Worm (Caenorhabditis elegans) whole organism, early embryonic: ENCODE data around the gene mksr-2.

Source experiments
- F13C5.2 ChIP-seq: sonication (generic microtip); optimal IDR thresholded peaks from 2 replicates; lab custom pipeline; 2017; ENCODE audit warnings: mild to moderate bottlenecking, missing genetic modification characterization, inconsistent platforms, missing compliant biosample characterization
- aly-1 ChIP-seq: sonication (generic microtip); optimal IDR thresholded peaks from 2 replicates; lab custom pipeline; 2016; ENCODE audit warnings: missing genetic modification characterization, missing compliant biosample characterization
- ama-1 ChIP-seq: fragments of 150-350 bp; optimal IDR thresholded peaks from 2 replicates; lab custom pipeline; 2014
- ceh-36 ChIP-seq: sonication (generic microtip); optimal IDR thresholded peaks from 2 replicates; lab custom pipeline; 2016; ENCODE audit warnings: missing genetic modification characterization, inconsistent platforms, missing compliant biosample characterization
- ets-7 ChIP-seq: sonication (generic microtip); optimal IDR thresholded peaks from 2 replicates; lab custom pipeline; 2016; ENCODE audit warnings: missing genotype, missing genetic modification characterization, missing compliant biosample characterization
- flt-1 ChIP-seq: fragments of 200-800 bp; sonication (Bioruptor generic); IDR thresholded peaks from 2 replicates; pipeline ENCODE4 v1.3.6; 2022; ENCODE audit warnings: missing genetic modification characterization, missing compliant biosample characterization
- hmbx-1 ChIP-seq: sonication (generic microtip); optimal IDR thresholded peaks from 2 replicates; lab custom pipeline; 2016; ENCODE audit warnings: mild to moderate bottlenecking, missing genetic modification characterization, missing compliant biosample characterization
- hmg-4 ChIP-seq: fragments of 200-800 bp; sonication (Bioruptor generic); optimal IDR thresholded peaks from 2 replicates; lab custom pipeline; 2018; ENCODE audit warnings: mild to moderate bottlenecking, missing genetic modification characterization, missing compliant biosample characterization
- hnd-1 ChIP-seq: sonication (generic microtip); optimal IDR thresholded peaks from 2 replicates; lab custom pipeline; 2016; ENCODE audit warnings: missing genetic modification characterization, missing compliant biosample characterization
- pes-1 ChIP-seq: fragments of 200-800 bp; sonication (Bioruptor generic); IDR thresholded peaks from 2 replicates; pipeline ENCODE4 v1.3.6; 2022; ENCODE audit warnings: missing genetic modification reagents, missing genetic modification characterization, missing compliant biosample characterization
- scrt-1 ChIP-seq: fragments of 200-800 bp; sonication (Bioruptor generic); IDR thresholded peaks from 2 replicates; pipeline ENCODE4 v1.3.6; 2022; ENCODE audit warnings: missing genetic modification characterization, missing compliant biosample characterization
- sea-1 ChIP-seq: fragments of 200-800 bp; sonication (Bioruptor generic); conservative IDR thresholded peaks from 2 replicates; pipeline ENCODE4 v1.3.6; 2022; ENCODE audit warnings: missing genetic modification characterization, missing compliant biosample characterization
- tbx-37 ChIP-seq: fragments of 200-800 bp; sonication (Bioruptor generic); conservative IDR thresholded peaks from 2 replicates; pipeline ENCODE4 v1.3.6; 2022; ENCODE audit warnings: missing genetic modification reagents, missing genetic modification characterization, missing compliant biosample characterization

- no peak for TF ChIP-seq ama-1
- TF ChIP-seq ets-7, result no peak
- TF ChIP-seq scrt-1 (GFP tag; lab: Robert Waterston, UW), result no peak
- TF ChIP-seq F13C5.2 (tag; lab: Kevin White, UChicago), result no peak
- no peak for TF ChIP-seq flt-1
- no peak for TF ChIP-seq hnd-1 (tag; lab: Kevin White, UChicago)
- TF ChIP-seq hmbx-1, result no peak
- no peak for TF ChIP-seq aly-1
- TF ChIP-seq ceh-36 (tag; lab: Kevin White, UChicago), result no peak
- no peak for TF ChIP-seq pes-1 (GFP tag; lab: Robert Waterston, UW)
- no peak for TF ChIP-seq sea-1
- TF ChIP-seq tbx-37 (GFP tag; lab: Robert Waterston, UW), result no peak
- no peak for TF ChIP-seq hmg-4 (GFP tag; lab: Kevin White, UChicago)
Observed at ce11 chrIV:2306447-2306846, at the start of gene mksr-2.
